Fruit fly (Drosophila melanogaster) whole organism, embryonic: ENCODE results near the gene Fer2.

Source experiments
- Antp ChIP-seq: fragments of 200-800 bp; sonication (Bioruptor generic); optimal IDR thresholded peaks from 3 replicates; lab custom pipeline; 2016; ENCODE audit warnings: missing biosample characterization, missing genetic modification characterization
- CG10274 ChIP-seq: fragments of 200-800 bp; sonication (Bioruptor generic); optimal IDR thresholded peaks from 3 replicates; lab custom pipeline; 2017; ENCODE audit warnings: missing biosample characterization, mild to moderate bottlenecking, missing genetic modification characterization
- CG11247 ChIP-seq: fragments of 200-800 bp; sonication (Bioruptor generic); IDR thresholded peaks from 2 replicates; pipeline ENCODE4 v1.3.6; 2022; ENCODE audit warnings: missing biosample characterization, missing genetic modification characterization
- CG11695 ChIP-seq: fragments of 200-800 bp; sonication (Bioruptor generic); IDR thresholded peaks from 3 replicates; pipeline ENCODE4 v1.3.6; 2022; ENCODE audit warnings: missing biosample characterization, missing genetic modification characterization
- CG11723 ChIP-seq: fragments of 200-800 bp; sonication (Bioruptor generic); optimal IDR thresholded peaks from 2 replicates; lab custom pipeline; 2017; ENCODE audit warnings: missing biosample characterization, mild to moderate bottlenecking, missing genetic modification characterization
- CG12071 ChIP-seq: fragments of 200-800 bp; sonication (Bioruptor generic); optimal IDR thresholded peaks from 3 replicates; lab custom pipeline; 2018; ENCODE audit warnings: missing biosample characterization, mild to moderate bottlenecking, missing genetic modification characterization
- CG14050 ChIP-seq: fragments of 200-800 bp; sonication (Bioruptor generic); IDR thresholded peaks from 3 replicates; pipeline ENCODE4 v1.3.6; 2022; ENCODE audit warnings: missing biosample characterization, missing genetic modification characterization
- CG1529 ChIP-seq: fragments of 200-800 bp; sonication (Bioruptor generic); optimal IDR thresholded peaks from 3 replicates; lab custom pipeline; 2018; ENCODE audit warnings: missing biosample characterization, missing genetic modification characterization
- CG15601 ChIP-seq: fragments of 200-800 bp; sonication (Bioruptor generic); optimal IDR thresholded peaks from 3 replicates; lab custom pipeline; 2019; ENCODE audit warnings: missing biosample characterization, mild to moderate bottlenecking, missing genetic modification characterization, moderate library complexity
- CG15696 ChIP-seq: fragments of 200-800 bp; sonication (Bioruptor generic); optimal IDR thresholded peaks from 2 replicates; lab custom pipeline; 2019; ENCODE audit warnings: missing biosample characterization, mild to moderate bottlenecking, missing genetic modification characterization, moderate library complexity
- CG17186 ChIP-seq: fragments of 200-800 bp; sonication (Bioruptor generic); optimal IDR thresholded peaks from 3 replicates; lab custom pipeline; 2017; ENCODE audit warnings: missing biosample characterization, missing genetic modification reagents, missing genetic modification characterization
- CG17385 ChIP-seq: fragments of 200-800 bp; sonication (Bioruptor generic); optimal IDR thresholded peaks from 3 replicates; lab custom pipeline; 2018; ENCODE audit warnings: missing biosample characterization, mild to moderate bottlenecking, missing genetic modification characterization
- CG2129 ChIP-seq: fragments of 200-800 bp; sonication (Bioruptor generic); IDR thresholded peaks from 2 replicates; pipeline ENCODE4 v1.3.6; 2022; ENCODE audit warnings: missing biosample characterization, missing genetic modification characterization; ENCODE audit not compliant: partially characterized antibody
- CG34224 ChIP-seq: fragments of 200-800 bp; sonication (Bioruptor generic); IDR thresholded peaks from 3 replicates; pipeline ENCODE4 v1.3.6; 2022; ENCODE audit warnings: missing biosample characterization, missing genetic modification characterization; ENCODE audit not compliant: partially characterized antibody
- CG5245 ChIP-seq: fragments of 200-800 bp; sonication (Bioruptor generic); optimal IDR thresholded peaks from 3 replicates; lab custom pipeline; 2016; ENCODE audit warnings: missing biosample characterization, missing genetic modification characterization
- CG8478 ChIP-seq: fragments of >200 bp; optimal IDR thresholded peaks from 2 replicates; lab custom pipeline; 2018
- CG9817 ChIP-seq: fragments of 200-800 bp; sonication (Bioruptor generic); optimal IDR thresholded peaks from 2 replicates; lab custom pipeline; 2018; ENCODE audit warnings: missing biosample characterization, mild to moderate bottlenecking, missing genetic modification characterization, moderate library complexity
- CkIIα-i1 ChIP-seq: fragments of 200-800 bp; sonication (Bioruptor generic); IDR thresholded peaks from 2 replicates; pipeline ENCODE4 v1.3.6; 2022; ENCODE audit warnings: missing biosample characterization, missing genetic modification characterization
- D19B ChIP-seq: fragments of 200-800 bp; sonication (Bioruptor generic); optimal IDR thresholded peaks from 2 replicates; lab custom pipeline; 2017; ENCODE audit warnings: missing biosample characterization, mild to moderate bottlenecking, missing genetic modification characterization
- Dp ChIP-seq: fragments of 200-800 bp; sonication (Bioruptor generic); optimal IDR thresholded peaks from 2 replicates; lab custom pipeline; 2018; ENCODE audit warnings: missing biosample characterization, mild to moderate bottlenecking, missing genetic modification characterization, moderate library complexity
- Eip74EF ChIP-seq, 2 experiments: fragments of 200-800 bp in 1 of 2; fragments of >200 bp in 1 of 2; sonication (Bioruptor generic) in 1 of 2; optimal IDR thresholded peaks; 2 replicates each; lab custom pipeline; 2017 to 2019; ENCODE audit warnings: missing biosample characterization in 2 of 2, missing genetic modification characterization in 2 of 2, mild to moderate bottlenecking in 1 of 2, moderate library complexity in 1 of 2
- Hmr ChIP-seq: fragments of 200-800 bp; sonication (Bioruptor generic); optimal IDR thresholded peaks from 3 replicates; lab custom pipeline; 2017; ENCODE audit warnings: mild to moderate bottlenecking, missing biosample characterization, missing genetic modification reagents, missing genetic modification characterization
- Lim3 ChIP-seq: fragments of 200-800 bp; sonication (Bioruptor generic); IDR thresholded peaks from 2 replicates; pipeline ENCODE4 v1.3.6; 2022; ENCODE audit warnings: missing biosample characterization, missing genetic modification characterization
- MESR4 ChIP-seq: fragments of 200-800 bp; sonication (Bioruptor generic); optimal IDR thresholded peaks from 2 replicates; lab custom pipeline; 2018; ENCODE audit warnings: missing biosample characterization, mild to moderate bottlenecking, missing genetic modification characterization, moderate library complexity
- Tbp ChIP-seq: fragments of >200 bp; optimal IDR thresholded peaks from 2 replicates; lab custom pipeline; 2018; ENCODE audit warnings: missing biosample characterization, missing genetic modification characterization
- Usf ChIP-seq: fragments of 200-800 bp; sonication (Bioruptor generic); optimal IDR thresholded peaks from 2 replicates; lab custom pipeline; 2017; ENCODE audit warnings: missing genotype, missing biosample characterization, missing genetic modification characterization
- Xrp1 ChIP-seq: fragments of 200-800 bp; sonication (Bioruptor generic); IDR thresholded peaks from 2 replicates; pipeline ENCODE4 v1.3.6; 2022; ENCODE audit warnings: missing biosample characterization, missing genetic modification characterization
- ap ChIP-seq: fragments of 200-800 bp; sonication (Bioruptor generic); IDR thresholded peaks from 2 replicates; pipeline ENCODE4 v1.3.6; 2022; ENCODE audit warnings: missing biosample characterization, missing genetic modification characterization
- az2 ChIP-seq: fragments of 200-800 bp; sonication (Bioruptor generic); optimal IDR thresholded peaks from 3 replicates; lab custom pipeline; 2016; ENCODE audit warnings: missing biosample characterization, missing genetic modification characterization
- corto ChIP-seq: fragments of 200-800 bp; sonication (Bioruptor generic); optimal IDR thresholded peaks from 2 replicates; lab custom pipeline; 2016; ENCODE audit warnings: missing biosample characterization, mild to moderate bottlenecking, missing genetic modification characterization, moderate library complexity
- croc ChIP-seq: fragments of 200-800 bp; sonication (Bioruptor generic); conservative IDR thresholded peaks from 3 replicates; pipeline ENCODE4 v1.3.6; 2022; ENCODE audit warnings: missing biosample characterization, missing genetic modification characterization
- crp ChIP-seq, 2 experiments: fragments of 200-800 bp; sonication (Bioruptor generic); optimal IDR thresholded peaks; 2 replicates in 1 of 2; 3 replicates in 1 of 2; lab custom pipeline; 2017; ENCODE audit warnings: missing biosample characterization in 2 of 2, missing genetic modification characterization in 2 of 2, mild to moderate bottlenecking in 1 of 2, moderate library complexity in 1 of 2
- dan ChIP-seq: fragments of 200-800 bp; sonication (Bioruptor generic); IDR thresholded peaks from 2 replicates; pipeline ENCODE4 v1.3.6; 2022; ENCODE audit warnings: missing biosample characterization, missing genetic modification characterization
- dysf ChIP-seq: fragments of 200-800 bp; sonication (Bioruptor generic); IDR thresholded peaks from 3 replicates; pipeline ENCODE4 v1.3.6; 2022; ENCODE audit warnings: missing biosample characterization, missing genetic modification characterization
- fd96Cb ChIP-seq: fragments of 200-800 bp; sonication (Bioruptor generic); optimal IDR thresholded peaks from 2 replicates; lab custom pipeline; 2018; ENCODE audit warnings: missing biosample characterization, mild to moderate bottlenecking, missing genetic modification characterization, moderate library complexity
- gt ChIP-seq: fragments of 200-800 bp; sonication (Bioruptor generic); IDR thresholded peaks from 2 replicates; pipeline ENCODE4 v1.3.6; 2022; ENCODE audit warnings: missing biosample characterization, missing genetic modification characterization
- kay ChIP-seq: fragments of 200-800 bp; sonication (Bioruptor generic); optimal IDR thresholded peaks from 2 replicates; lab custom pipeline; 2016; ENCODE audit warnings: missing biosample characterization, missing genetic modification characterization
- lbe ChIP-seq: fragments of 200-800 bp; sonication (Bioruptor generic); optimal IDR thresholded peaks from 2 replicates; lab custom pipeline; 2016; ENCODE audit warnings: missing biosample characterization, mild to moderate bottlenecking, missing genetic modification characterization
- odd ChIP-seq: fragments of 200-800 bp; sonication (Bioruptor generic); optimal IDR thresholded peaks from 2 replicates; lab custom pipeline; 2017; ENCODE audit warnings: missing biosample characterization, mild to moderate bottlenecking, missing genetic modification characterization
- org-1 ChIP-seq: fragments of 200-800 bp; sonication (Bioruptor generic); optimal IDR thresholded peaks from 2 replicates; lab custom pipeline; 2017; ENCODE audit warnings: missing biosample characterization, missing genetic modification characterization
- pb ChIP-seq: fragments of 200-800 bp; sonication (Bioruptor generic); optimal IDR thresholded peaks from 3 replicates; lab custom pipeline; 2016; ENCODE audit warnings: missing biosample characterization, missing genetic modification characterization
- rib ChIP-seq: fragments of 200-800 bp; sonication (Bioruptor generic); IDR thresholded peaks from 2 replicates; pipeline ENCODE4 v1.3.6; 2022; ENCODE audit warnings: missing biosample characterization, missing genetic modification characterization
- run ChIP-seq: fragments of 200-800 bp; sonication (Bioruptor generic); optimal IDR thresholded peaks from 3 replicates; lab custom pipeline; 2018; ENCODE audit warnings: missing biosample characterization, mild to moderate bottlenecking, missing genetic modification characterization
- schlank ChIP-seq: fragments of 200-800 bp; sonication (Bioruptor generic); optimal IDR thresholded peaks from 2 replicates; lab custom pipeline; 2018; ENCODE audit warnings: missing biosample characterization, mild to moderate bottlenecking, missing genetic modification characterization
- stwl ChIP-seq: fragments of 200-800 bp; sonication (Bioruptor generic); optimal IDR thresholded peaks from 3 replicates; lab custom pipeline; 2018; ENCODE audit warnings: missing biosample characterization, mild to moderate bottlenecking, missing genetic modification characterization, moderate library complexity
- tx ChIP-seq: fragments of 200-800 bp; sonication (Bioruptor generic); optimal IDR thresholded peaks from 2 replicates; lab custom pipeline; 2016; ENCODE audit warnings: missing biosample characterization, missing genetic modification characterization
- usp ChIP-seq: fragments of >200 bp; optimal IDR thresholded peaks from 2 replicates; lab custom pipeline; 2017; ENCODE audit warnings: missing biosample characterization, missing genetic modification characterization
- vfl ChIP-seq: fragments of 200-800 bp; sonication (Bioruptor generic); optimal IDR thresholded peaks from 2 replicates; lab custom pipeline; 2016; ENCODE audit warnings: missing biosample characterization, missing genetic modification characterization
- zfh1 ChIP-seq: fragments of 200-800 bp; sonication (Bioruptor generic); IDR thresholded peaks from 3 replicates; pipeline ENCODE4 v1.3.6; 2022; ENCODE audit warnings: missing biosample characterization, missing genetic modification characterization

Fer2 gene

dm6 chr3R:16146632-16147453, 4.3 kb downstream of the Fer2 start, which contains the start of the genes Mic26-27 and CG5916 (continued):
- TF ChIP-seq CG2129 (GFP tag; lab: Robert Waterston, UW), result peak; percentile 100
- TF ChIP-seq CG17186, result peak; percentile 84
- TF ChIP-seq CG17385, result peak; percentile 20
- TF ChIP-seq rib (GFP tag; lab: Robert Waterston, UW), result no peak
- TF ChIP-seq tx, result peak; percentile 78
- TF ChIP-seq Tbp (GFP tag; lab: Kevin White, UChicago), result no peak
- peak; percentile 64 for TF ChIP-seq vfl
- TF ChIP-seq Lim3 (GFP tag; lab: Robert Waterston, UW), result 0 out of 2 replicates have a peak, but pooled peaks have one; percentile 36
- TF ChIP-seq schlank (tag; lab: Kevin White, UChicago), result no peak
- peak; percentile 81 for TF ChIP-seq stwl (tag; lab: Kevin White, UChicago)
- TF ChIP-seq CG15601 (tag; lab: Kevin White, UChicago), result peak; percentile 71
- 0 out of 2 replicates have a peak, but pooled peaks have one; percentile 20 for TF ChIP-seq ap (GFP tag; lab: Robert Waterston, UW)
- peak; percentile 15 for TF ChIP-seq Dp (GFP tag; lab: Kevin White, UChicago)
- TF ChIP-seq Usf, result peak; percentile 91
- no peak for TF ChIP-seq odd (GFP tag; lab: Kevin White, UChicago)
- TF ChIP-seq CG34224 (GFP tag; lab: Robert Waterston, UW), result peak; percentile 100
- peak; percentile 74 for TF ChIP-seq MESR4
- peak; percentile 58; the same call in 2 of the 3 replicates for TF ChIP-seq CG14050
- TF ChIP-seq corto (GFP tag; lab: Kevin White, UChicago), result peak; percentile 57
- TF ChIP-seq croc, result peak; percentile 86; the same call in 2 of the 3 replicates
- no peak for TF ChIP-seq CG11723 (GFP tag; lab: Kevin White, UChicago)
- TF ChIP-seq CG12071 (GFP tag; lab: Kevin White, UChicago), result no peak
- peak; percentile 1 for TF ChIP-seq CG10274 (GFP tag; lab: Kevin White, UChicago)
- no peak for TF ChIP-seq CG1529 (GFP tag; lab: Kevin White, UChicago)
- TF ChIP-seq CG5245, result peak; percentile 45
- TF ChIP-seq fd96Cb (tag; lab: Kevin White, UChicago), result peak; percentile 59
- peak; percentile 87 for TF ChIP-seq Xrp1
- peak; percentile 62; the same call in 1 of the 2 replicates for TF ChIP-seq dan (GFP tag; lab: Robert Waterston, UW)
- peak; percentile 58 for TF ChIP-seq az2
- TF ChIP-seq lbe (GFP tag; lab: Kevin White, UChicago), result peak; percentile 64
- TF ChIP-seq CG15696 (tag; lab: Kevin White, UChicago), result peak; percentile 90
- no peak for TF ChIP-seq CkIIα-i1
- TF ChIP-seq CG9817, result peak; percentile 69
- TF ChIP-seq kay, result peak; percentile 91
- peak; percentile 83 for TF ChIP-seq gt (GFP tag; lab: Robert Waterston, UW)
- TF ChIP-seq CG11247 (GFP tag; lab: Robert Waterston, UW), result peak; percentile 76
- peak; percentile 14 for TF ChIP-seq org-1 (GFP tag; lab: Kevin White, UChicago)
- TF ChIP-seq CG11695 (GFP tag; lab: Robert Waterston, UW), result no peak; the same call in 2 of the 3 replicates
- TF ChIP-seq D19B (GFP tag; lab: Kevin White, UChicago), result no peak
- TF ChIP-seq crp (GFP tag; optimal IDR thresholded peaks at IDR 0.05; lab: Kevin White, UChicago), result peak; percentile 75 to 91
- peak; percentile 93 for TF ChIP-seq dysf (GFP tag; lab: Robert Waterston, UW)
- peak; percentile 79 for TF ChIP-seq Antp (GFP tag; lab: Kevin White, UChicago)
- peak; percentile 80 for TF ChIP-seq Hmr
- TF ChIP-seq Eip74EF (GFP tag; optimal IDR thresholded peaks at IDR 0.05; lab: Kevin White, UChicago), result no peak
- TF ChIP-seq CG8478 (lab: Kevin White, UChicago), result peak; percentile 13
- TF ChIP-seq zfh1 (GFP tag; lab: Robert Waterston, UW), result peak; percentile 76; the same call in 2 of the 3 replicates
- TF ChIP-seq usp (GFP tag; lab: Kevin White, UChicago), result no peak
- peak; percentile 71 for TF ChIP-seq pb
- no peak for TF ChIP-seq run (tag; lab: Kevin White, UChicago)
